Fruit fly (Drosophila melanogaster) whole organism, embryonic: ENCODE results near the gene dmGlut.

Experiments
- Antp ChIP-seq: fragments of 200-800 bp; sonication (Bioruptor generic); optimal IDR thresholded peaks from 3 replicates; lab custom pipeline; 2016; ENCODE audit warnings: missing biosample characterization, missing genetic modification characterization
- Asciz ChIP-seq: fragments of 200-800 bp; sonication (Bioruptor generic); optimal IDR thresholded peaks from 2 replicates; lab custom pipeline; 2017; ENCODE audit warnings: missing biosample characterization, mild to moderate bottlenecking, missing genetic modification characterization, missing genetic modification reagents
- CG11560 ChIP-seq: fragments of 200-800 bp; sonication (Bioruptor generic); IDR thresholded peaks from 3 replicates; pipeline ENCODE4 v1.3.6; 2022; ENCODE audit warnings: missing biosample characterization, missing genetic modification characterization
- CG12155 ChIP-seq: fragments of 200-800 bp; sonication (Bioruptor generic); optimal IDR thresholded peaks from 3 replicates; lab custom pipeline; 2016; ENCODE audit warnings: missing biosample characterization, missing genetic modification characterization
- CG13296 ChIP-seq: fragments of 200-800 bp; sonication (Bioruptor generic); optimal IDR thresholded peaks from 3 replicates; lab custom pipeline; 2018; ENCODE audit warnings: missing biosample characterization, mild to moderate bottlenecking, missing genetic modification characterization
- CG15601 ChIP-seq: fragments of 200-800 bp; sonication (Bioruptor generic); optimal IDR thresholded peaks from 3 replicates; lab custom pipeline; 2019; ENCODE audit warnings: missing biosample characterization, mild to moderate bottlenecking, missing genetic modification characterization, moderate library complexity
- CG17802 ChIP-seq: fragments of 200-800 bp; sonication (Bioruptor generic); optimal IDR thresholded peaks from 2 replicates; lab custom pipeline; 2018; ENCODE audit warnings: missing biosample characterization, mild to moderate bottlenecking, missing genetic modification characterization, moderate library complexity
- CG18476 ChIP-seq: fragments of 200-800 bp; sonication (Bioruptor generic); optimal IDR thresholded peaks from 2 replicates; lab custom pipeline; 2016; ENCODE audit warnings: missing biosample characterization, mild to moderate bottlenecking, missing genetic modification characterization
- CG18599 ChIP-seq: fragments of 200-800 bp; sonication (Bioruptor generic); optimal IDR thresholded peaks from 3 replicates; lab custom pipeline; 2017; ENCODE audit warnings: missing biosample characterization, missing genetic modification characterization, mild to moderate bottlenecking, moderate library complexity, missing genetic modification reagents
- CG3163 ChIP-seq: fragments of 200-800 bp; sonication (Bioruptor generic); optimal IDR thresholded peaks from 3 replicates; lab custom pipeline; 2016; ENCODE audit warnings: missing biosample characterization, missing genetic modification characterization
- CG4730 ChIP-seq: fragments of 200-800 bp; sonication (Bioruptor generic); IDR thresholded peaks from 2 replicates; pipeline ENCODE4 v1.3.6; 2022; ENCODE audit warnings: missing biosample characterization, missing genetic modification characterization
- CG6254 ChIP-seq: fragments of 200-800 bp; sonication (Bioruptor generic); optimal IDR thresholded peaks from 3 replicates; lab custom pipeline; 2017; ENCODE audit warnings: mild to moderate bottlenecking, missing biosample characterization, missing genetic modification reagents, missing genetic modification characterization
- CG6683 ChIP-seq: fragments of 200-800 bp; sonication (Bioruptor generic); optimal IDR thresholded peaks from 2 replicates; lab custom pipeline; 2017; ENCODE audit warnings: missing biosample characterization, mild to moderate bottlenecking, missing genetic modification characterization, missing genetic modification reagents
- CG8290 ChIP-seq, 3 experiments: fragments of 200-800 bp; sonication (Bioruptor generic); optimal IDR thresholded peaks; 2 replicates each; lab custom pipeline; 2016 to 2019; ENCODE audit warnings: missing biosample characterization in 3 of 3, missing genetic modification characterization in 3 of 3, mild to moderate bottlenecking in 2 of 3, moderate library complexity in 1 of 3
- CG8359 ChIP-seq: fragments of 200-800 bp; sonication (Bioruptor generic); optimal IDR thresholded peaks from 2 replicates; lab custom pipeline; 2017; ENCODE audit warnings: missing biosample characterization, mild to moderate bottlenecking, missing genetic modification characterization, borderline replicate concordance
- CG8924 ChIP-seq: fragments of 200-800 bp; optimal IDR thresholded peaks from 3 replicates; lab custom pipeline; 2019; ENCODE audit warnings: missing biosample characterization, mild to moderate bottlenecking, missing genetic modification characterization, moderate library complexity
- CG9437 ChIP-seq: fragments of 200-800 bp; sonication (Bioruptor generic); optimal IDR thresholded peaks from 2 replicates; lab custom pipeline; 2018; ENCODE audit warnings: missing biosample characterization, mild to moderate bottlenecking, missing genetic modification characterization
- CTCF ChIP-seq: fragments of 200-800 bp; sonication (Bioruptor generic); optimal IDR thresholded peaks from 2 replicates; lab custom pipeline; 2017; ENCODE audit warnings: missing biosample characterization, mild to moderate bottlenecking, missing genetic modification characterization, moderate library complexity
- CoRest ChIP-seq: fragments of 200-800 bp; sonication (Bioruptor generic); optimal IDR thresholded peaks from 3 replicates; lab custom pipeline; 2018; ENCODE audit warnings: missing biosample characterization, mild to moderate bottlenecking, missing genetic modification characterization, moderate library complexity
- D ChIP-seq, 2 experiments: fragments of 200-800 bp in 1 of 2; fragments of >200 bp in 1 of 2; sonication (Bioruptor generic) in 1 of 2; optimal IDR thresholded peaks; 2 replicates in 1 of 2; 3 replicates in 1 of 2; lab custom pipeline; 2017; ENCODE audit warnings: mild to moderate bottlenecking in 1 of 2, missing biosample characterization in 1 of 2, missing genetic modification characterization in 1 of 2, missing genetic modification reagents in 1 of 2
- Eip74EF ChIP-seq, 2 experiments: fragments of 200-800 bp in 1 of 2; fragments of >200 bp in 1 of 2; sonication (Bioruptor generic) in 1 of 2; optimal IDR thresholded peaks; 2 replicates each; lab custom pipeline; 2017 to 2019; ENCODE audit warnings: missing biosample characterization in 2 of 2, missing genetic modification characterization in 2 of 2, mild to moderate bottlenecking in 1 of 2, moderate library complexity in 1 of 2
- Fer1 ChIP-seq: fragments of 200-800 bp; sonication (Bioruptor generic); optimal IDR thresholded peaks from 2 replicates; lab custom pipeline; 2017; ENCODE audit warnings: missing biosample characterization, mild to moderate bottlenecking, missing genetic modification characterization
- HLHmδ ChIP-seq: fragments of 200-800 bp; sonication (Bioruptor generic); optimal IDR thresholded peaks from 2 replicates; lab custom pipeline; 2018; ENCODE audit warnings: missing biosample characterization, mild to moderate bottlenecking, missing genetic modification characterization, moderate library complexity
- Hmr ChIP-seq: fragments of 200-800 bp; sonication (Bioruptor generic); optimal IDR thresholded peaks from 3 replicates; lab custom pipeline; 2017; ENCODE audit warnings: mild to moderate bottlenecking, missing biosample characterization, missing genetic modification reagents, missing genetic modification characterization
- Kr ChIP-seq: fragments of 200-800 bp; sonication (Bioruptor generic); optimal IDR thresholded peaks from 2 replicates; lab custom pipeline; 2017; ENCODE audit warnings: missing biosample characterization, mild to moderate bottlenecking, missing genetic modification characterization
- Med ChIP-seq: fragments of 200-800 bp; sonication (Bioruptor generic); peaks from one replicate; lab custom pipeline; 2016; ENCODE audit warnings: missing biosample characterization, missing genetic modification characterization, mild to moderate bottlenecking, inconsistent platforms, moderate library complexity
- Ptx1 ChIP-seq: fragments of 200-800 bp; sonication (Bioruptor generic); IDR thresholded peaks from 2 replicates; pipeline ENCODE4 v1.3.6; 2022; ENCODE audit warnings: missing biosample characterization, missing genetic modification characterization
- Sry-β ChIP-seq: fragments of 200-800 bp; sonication (Bioruptor generic); optimal IDR thresholded peaks from 2 replicates; lab custom pipeline; 2018; ENCODE audit warnings: missing biosample characterization, mild to moderate bottlenecking, missing genetic modification characterization, moderate library complexity
- Stat92E ChIP-seq, 3 experiments: fragments of >200 bp in 2 of 3; fragments of 200-800 bp in 1 of 3; sonication (Bioruptor generic) in 1 of 3; optimal IDR thresholded peaks; 2 replicates each; lab custom pipeline; 2017 to 2019; ENCODE audit warnings: missing biosample characterization in 3 of 3, missing genetic modification characterization in 3 of 3, mild to moderate bottlenecking in 1 of 3, moderate library complexity in 1 of 3
- az2 ChIP-seq: fragments of 200-800 bp; sonication (Bioruptor generic); optimal IDR thresholded peaks from 3 replicates; lab custom pipeline; 2016; ENCODE audit warnings: missing biosample characterization, missing genetic modification characterization
- chn ChIP-seq: fragments of 200-800 bp; sonication (Bioruptor generic); optimal IDR thresholded peaks from 2 replicates; lab custom pipeline; 2016; ENCODE audit warnings: missing biosample characterization, missing genetic modification characterization
- cwo ChIP-seq: fragments of 200-800 bp; sonication (Bioruptor generic); optimal IDR thresholded peaks from 3 replicates; lab custom pipeline; 2017; ENCODE audit warnings: missing biosample characterization, missing genetic modification characterization, mild to moderate bottlenecking, moderate library complexity, missing genetic modification reagents
- ewg ChIP-seq: fragments of 200-800 bp; sonication (Bioruptor generic); optimal IDR thresholded peaks from 3 replicates; lab custom pipeline; 2017; ENCODE audit warnings: mild to moderate bottlenecking, missing biosample characterization, missing genetic modification reagents, missing genetic modification characterization
- fd64A ChIP-seq: fragments of 200-800 bp; sonication (Bioruptor generic); optimal IDR thresholded peaks from 3 replicates; lab custom pipeline; 2018; ENCODE audit warnings: missing biosample characterization, mild to moderate bottlenecking, missing genetic modification characterization
- ftz-f1 ChIP-seq: fragments of 200-800 bp; sonication (Bioruptor generic); optimal IDR thresholded peaks from 2 replicates; lab custom pipeline; 2016; ENCODE audit warnings: missing biosample characterization, missing genetic modification characterization
- hth ChIP-seq: fragments of >200 bp; optimal IDR thresholded peaks from 2 replicates; lab custom pipeline; 2017; ENCODE audit warnings: inconsistent platforms
- lbe ChIP-seq: fragments of 200-800 bp; sonication (Bioruptor generic); optimal IDR thresholded peaks from 2 replicates; lab custom pipeline; 2016; ENCODE audit warnings: missing biosample characterization, mild to moderate bottlenecking, missing genetic modification characterization
- nau ChIP-seq: fragments of 200-800 bp; sonication (Bioruptor generic); optimal IDR thresholded peaks from 3 replicates; lab custom pipeline; 2017; ENCODE audit warnings: missing biosample characterization, mild to moderate bottlenecking, missing genetic modification characterization, missing genetic modification reagents
- nmo ChIP-seq: fragments of 200-800 bp; sonication (Bioruptor generic); optimal IDR thresholded peaks from 2 replicates; lab custom pipeline; 2018; ENCODE audit warnings: missing biosample characterization, mild to moderate bottlenecking, missing genetic modification characterization, moderate library complexity
- nom ChIP-seq: fragments of 200-800 bp; sonication (Bioruptor generic); optimal IDR thresholded peaks from 2 replicates; lab custom pipeline; 2017; ENCODE audit warnings: missing biosample characterization, missing genetic modification characterization, mild to moderate bottlenecking, moderate library complexity, missing genetic modification reagents
- oc ChIP-seq: fragments of 200-800 bp; sonication (Bioruptor generic); optimal IDR thresholded peaks from 2 replicates; lab custom pipeline; 2018; ENCODE audit warnings: missing biosample characterization, mild to moderate bottlenecking, missing genetic modification characterization, moderate library complexity
- onecut ChIP-seq: fragments of 200-800 bp; sonication (Bioruptor generic); IDR thresholded peaks from 2 replicates; pipeline ENCODE4 v1.3.6; 2022; ENCODE audit warnings: missing biosample characterization, missing genetic modification characterization
- pfk ChIP-seq: fragments of 200-800 bp; sonication (Bioruptor generic); optimal IDR thresholded peaks from 2 replicates; lab custom pipeline; 2018; ENCODE audit warnings: missing biosample characterization, mild to moderate bottlenecking, missing genetic modification characterization, moderate library complexity
- pho ChIP-seq: fragments of 200-800 bp; sonication (Bioruptor generic); optimal IDR thresholded peaks from 2 replicates; lab custom pipeline; 2016; ENCODE audit warnings: missing biosample characterization, missing genetic modification characterization
- twi ChIP-seq: fragments of 200-800 bp; optimal IDR thresholded peaks from 2 replicates; lab custom pipeline; 2019; ENCODE audit warnings: missing biosample characterization, mild to moderate bottlenecking, missing genetic modification characterization, moderate library complexity
- vnd ChIP-seq: fragments of 200-800 bp; sonication (Bioruptor generic); IDR thresholded peaks from 3 replicates; pipeline ENCODE4 v1.3.6; 2022; ENCODE audit warnings: missing biosample characterization, missing genetic modification characterization; ENCODE audit not compliant: partially characterized antibody

dmGlut gene

dm6 chr2L:12010100-12010876 is 16.9 kb upstream of the dmGlut start (continued):
- TF ChIP-seq lbe (GFP tag; lab: Kevin White, UChicago) = peak; percentile 47
- TF ChIP-seq CG17802 (tag; lab: Kevin White, UChicago) = peak; percentile 15
- peak in 1 of 3 experiments; percentile 13 for TF ChIP-seq Stat92E (GFP tag; optimal IDR thresholded peaks at IDR 0.05; lab: Kevin White, UChicago)
- peak; percentile 46 for TF ChIP-seq CG6254
- peak; percentile 68 for TF ChIP-seq pfk
- peak; percentile 84 for TF ChIP-seq cwo (GFP tag; lab: Kevin White, UChicago)
- peak; percentile 68 for TF ChIP-seq HLHmδ (GFP tag; lab: Kevin White, UChicago)
- no peak for TF ChIP-seq CG8290 (GFP tag; optimal IDR thresholded peaks at IDR 0.05; lab: Kevin White, UChicago)
- peak; percentile 20 to 77 for TF ChIP-seq CG8290 (tag; optimal IDR thresholded peaks at IDR 0.05; lab: Kevin White, UChicago)
- TF ChIP-seq oc (tag; lab: Kevin White, UChicago) = peak; percentile 99
- peak; percentile 91 for TF ChIP-seq D (optimal IDR thresholded peaks at IDR 0.05; lab: Kevin White, UChicago)
- TF ChIP-seq D (GFP tag; optimal IDR thresholded peaks at IDR 0.05; lab: Kevin White, UChicago) = peak; percentile 8
- peak; percentile 13 for TF ChIP-seq Kr
- no peak for TF ChIP-seq Antp (GFP tag; lab: Kevin White, UChicago)
- peak; percentile 18 for TF ChIP-seq CTCF (GFP tag; lab: Kevin White, UChicago)
- TF ChIP-seq CG13296 = no peak
- peak; percentile 86 for TF ChIP-seq twi (tag; lab: Kevin White, UChicago)
- peak; percentile 82 for TF ChIP-seq CG12155 (GFP tag; lab: Kevin White, UChicago)
- peak; percentile 18 for TF ChIP-seq nau
- TF ChIP-seq CG6683 (GFP tag; lab: Kevin White, UChicago) = peak; percentile 26
- TF ChIP-seq Hmr (GFP tag; lab: Kevin White, UChicago) = peak; percentile 84
- TF ChIP-seq CG3163 (GFP tag; lab: Kevin White, UChicago) = peak; percentile 43
- TF ChIP-seq CG11560 (tag; lab: Robert Waterston, UW) = no peak
- peak in 1 of 2 experiments; percentile 45 for TF ChIP-seq Eip74EF (GFP tag; optimal IDR thresholded peaks at IDR 0.05; lab: Kevin White, UChicago)
- peak; percentile 34 for TF ChIP-seq CG8359
- TF ChIP-seq az2 (GFP tag; lab: Kevin White, UChicago) = no peak
- peak; percentile 97 for TF ChIP-seq ftz-f1
- TF ChIP-seq chn (GFP tag; lab: Kevin White, UChicago) = peak; percentile 80
- TF ChIP-seq vnd = no peak
- TF ChIP-seq fd64A (GFP tag; lab: Kevin White, UChicago) = peak; percentile 55
- TF ChIP-seq nmo (GFP tag; lab: Kevin White, UChicago) = peak; percentile 13
- peak; percentile 10 for TF ChIP-seq CoRest
- peak; percentile 60 for TF ChIP-seq Fer1
- no peak for TF ChIP-seq CG18476 (GFP tag; lab: Kevin White, UChicago)
- peak; percentile 39 for TF ChIP-seq pho
- TF ChIP-seq Asciz = peak; percentile 12
- no peak for TF ChIP-seq CG9437 (GFP tag; lab: Kevin White, UChicago)
- TF ChIP-seq Ptx1 (GFP tag; lab: Robert Waterston, UW) = no peak
- peak; percentile 100 for TF ChIP-seq CG15601 (tag; lab: Kevin White, UChicago)
- TF ChIP-seq nom = peak; percentile 65
- no peak for TF ChIP-seq CG4730 (GFP tag; lab: Robert Waterston, UW)
- TF ChIP-seq onecut = peak; percentile 63
- peak; percentile 18 for TF ChIP-seq CG18599 (GFP tag; lab: Kevin White, UChicago)
- no peak for TF ChIP-seq hth (lab: Kevin White, UChicago)
- peak; percentile 67 for TF ChIP-seq CG8924 (tag; lab: Kevin White, UChicago)
- TF ChIP-seq ewg (GFP tag; lab: Kevin White, UChicago) = peak; percentile 7
- TF ChIP-seq Sry-β (GFP tag; lab: Kevin White, UChicago) = peak; percentile 36
- TF ChIP-seq Med = peak; percentile 94
